Fruit fly (Drosophila melanogaster) whole organism, embryonic: ENCODE data around the gene srl.

Source experiments
- Bteb2 ChIP-seq: fragments of 200-800 bp; sonication (Bioruptor generic); optimal IDR thresholded peaks from 2 replicates; lab custom pipeline; 2016; ENCODE audit warnings: missing biosample characterization, missing genetic modification characterization
- CG10274 ChIP-seq: fragments of 200-800 bp; sonication (Bioruptor generic); optimal IDR thresholded peaks from 3 replicates; lab custom pipeline; 2017; ENCODE audit warnings: missing biosample characterization, mild to moderate bottlenecking, missing genetic modification characterization
- CG11247 ChIP-seq: fragments of 200-800 bp; sonication (Bioruptor generic); IDR thresholded peaks from 2 replicates; pipeline ENCODE4 v1.3.6; 2022; ENCODE audit warnings: missing biosample characterization, missing genetic modification characterization
- CG11456 ChIP-seq: fragments of 200-800 bp; sonication (Bioruptor generic); IDR thresholded peaks from 3 replicates; pipeline ENCODE4 v1.3.6; 2022; ENCODE audit warnings: missing biosample characterization, missing genetic modification characterization
- CG14860 ChIP-seq: fragments of 200-800 bp; sonication (Bioruptor generic); IDR thresholded peaks from 3 replicates; pipeline ENCODE4 v1.3.6; 2022; ENCODE audit warnings: missing biosample characterization, missing genetic modification characterization; ENCODE audit not compliant: partially characterized antibody
- CG2116 ChIP-seq: fragments of 200-800 bp; sonication (Bioruptor generic); optimal IDR thresholded peaks from 3 replicates; lab custom pipeline; 2018; ENCODE audit warnings: missing biosample characterization, mild to moderate bottlenecking, missing genetic modification characterization
- CG32767 ChIP-seq: fragments of 200-800 bp; sonication (Bioruptor generic); IDR thresholded peaks from 2 replicates; pipeline ENCODE4 v1.3.6; 2022; ENCODE audit warnings: missing biosample characterization, missing genetic modification characterization
- CG3838 ChIP-seq: fragments of 200-800 bp; sonication (Bioruptor generic); optimal IDR thresholded peaks from 3 replicates; lab custom pipeline; 2016; ENCODE audit warnings: missing biosample characterization, missing genetic modification characterization
- CG3995 ChIP-seq: fragments of 200-800 bp; sonication (Bioruptor generic); optimal IDR thresholded peaks from 3 replicates; lab custom pipeline; 2016; ENCODE audit warnings: missing biosample characterization, missing genetic modification characterization
- CG7556 ChIP-seq: fragments of 200-800 bp; sonication (Bioruptor generic); optimal IDR thresholded peaks from 2 replicates; lab custom pipeline; 2017; ENCODE audit warnings: missing biosample characterization, mild to moderate bottlenecking, missing genetic modification characterization
- CG7928 ChIP-seq: fragments of 200-800 bp; sonication (Bioruptor generic); optimal IDR thresholded peaks from 2 replicates; lab custom pipeline; 2017; ENCODE audit warnings: missing biosample characterization, mild to moderate bottlenecking, missing genetic modification characterization
- CG9727 ChIP-seq: fragments of 200-800 bp; sonication (Bioruptor generic); optimal IDR thresholded peaks from 3 replicates; lab custom pipeline; 2017; ENCODE audit warnings: missing biosample characterization, mild to moderate bottlenecking, missing genetic modification characterization
- E2f1 ChIP-seq: fragments of 200-800 bp; sonication (Bioruptor generic); IDR thresholded peaks from 2 replicates; pipeline ENCODE4 v1.3.6; 2022; ENCODE audit warnings: missing biosample characterization, missing genetic modification characterization
- GATAe ChIP-seq: fragments of 200-800 bp; sonication (Bioruptor generic); conservative IDR thresholded peaks from 2 replicates; pipeline ENCODE4 v1.3.6; 2022; ENCODE audit warnings: missing biosample characterization, missing genetic modification characterization
- Hsf ChIP-seq: fragments of 200-800 bp; sonication (Bioruptor generic); optimal IDR thresholded peaks from 3 replicates; lab custom pipeline; 2016; ENCODE audit warnings: missing biosample characterization, missing genetic modification characterization
- Lpt ChIP-seq: fragments of >200 bp; optimal IDR thresholded peaks from 2 replicates; lab custom pipeline; 2018; ENCODE audit warnings: missing biosample characterization, missing genetic modification characterization
- MBD-R2 ChIP-seq: fragments of 200-800 bp; sonication (Bioruptor generic); IDR thresholded peaks from 2 replicates; pipeline ENCODE4 v1.3.6; 2022; ENCODE audit warnings: missing biosample characterization, missing genetic modification characterization
- Opbp ChIP-seq: fragments of 200-800 bp; sonication (Bioruptor generic); IDR thresholded peaks from 3 replicates; pipeline ENCODE4 v1.3.6; 2022; ENCODE audit warnings: missing biosample characterization, missing genetic modification characterization; ENCODE audit not compliant: partially characterized antibody
- Xrp1 ChIP-seq: fragments of 200-800 bp; sonication (Bioruptor generic); IDR thresholded peaks from 2 replicates; pipeline ENCODE4 v1.3.6; 2022; ENCODE audit warnings: missing biosample characterization, missing genetic modification characterization
- ab ChIP-seq: fragments of 200-800 bp; sonication (Bioruptor generic); optimal IDR thresholded peaks from 2 replicates; lab custom pipeline; 2016; ENCODE audit warnings: missing biosample characterization, missing genetic modification characterization
- ac ChIP-seq: fragments of 200-800 bp; sonication (Bioruptor generic); optimal IDR thresholded peaks from 3 replicates; lab custom pipeline; 2017; ENCODE audit warnings: missing biosample characterization, mild to moderate bottlenecking, missing genetic modification characterization
- az2 ChIP-seq: fragments of 200-800 bp; sonication (Bioruptor generic); optimal IDR thresholded peaks from 3 replicates; lab custom pipeline; 2016; ENCODE audit warnings: missing biosample characterization, missing genetic modification characterization
- bbx ChIP-seq: fragments of 200-800 bp; sonication (Bioruptor generic); IDR thresholded peaks from 2 replicates; pipeline ENCODE4 v1.3.6; 2022; ENCODE audit warnings: missing biosample characterization, missing genetic modification characterization; ENCODE audit not compliant: partially characterized antibody
- cad ChIP-seq: fragments of >200 bp; optimal IDR thresholded peaks from 2 replicates; lab custom pipeline; 2017; ENCODE audit warnings: missing biosample characterization, missing genetic modification characterization
- caup ChIP-seq: fragments of 200-800 bp; sonication (Bioruptor generic); optimal IDR thresholded peaks from 3 replicates; lab custom pipeline; 2017; ENCODE audit warnings: missing biosample characterization, mild to moderate bottlenecking, missing genetic modification characterization, moderate library complexity; ENCODE audit not compliant: severe bottlenecking
- chm ChIP-seq: fragments of 200-800 bp; sonication (Bioruptor generic); IDR thresholded peaks from 2 replicates; pipeline ENCODE4 v1.3.6; 2022; ENCODE audit warnings: missing biosample characterization, missing genetic modification characterization
- disco-r ChIP-seq: fragments of 200-800 bp; sonication (Bioruptor generic); optimal IDR thresholded peaks from 2 replicates; lab custom pipeline; 2016; ENCODE audit warnings: missing biosample characterization, missing genetic modification characterization
- ftz-f1 ChIP-seq: fragments of 200-800 bp; sonication (Bioruptor generic); optimal IDR thresholded peaks from 2 replicates; lab custom pipeline; 2016; ENCODE audit warnings: missing biosample characterization, missing genetic modification characterization
- hbn ChIP-seq: fragments of 200-800 bp; sonication (Bioruptor generic); IDR thresholded peaks from 2 replicates; pipeline ENCODE4 v1.3.6; 2022; ENCODE audit warnings: missing biosample characterization, missing genetic modification characterization; ENCODE audit not compliant: partially characterized antibody
- kni ChIP-seq: fragments of 200-800 bp; sonication (Bioruptor generic); optimal IDR thresholded peaks from 3 replicates; lab custom pipeline; 2017; ENCODE audit warnings: mild to moderate bottlenecking, missing biosample characterization, missing genetic modification reagents, missing genetic modification characterization
- lbe ChIP-seq: fragments of 200-800 bp; sonication (Bioruptor generic); optimal IDR thresholded peaks from 2 replicates; lab custom pipeline; 2016; ENCODE audit warnings: missing biosample characterization, mild to moderate bottlenecking, missing genetic modification characterization
- lilli ChIP-seq: fragments of 200-800 bp; sonication (Bioruptor generic); optimal IDR thresholded peaks from 3 replicates; lab custom pipeline; 2016; ENCODE audit warnings: missing biosample characterization, missing genetic modification characterization
- mam ChIP-seq: fragments of 200-800 bp; sonication (Bioruptor generic); optimal IDR thresholded peaks from 3 replicates; lab custom pipeline; 2016; ENCODE audit warnings: missing biosample characterization, missing genetic modification characterization
- mld ChIP-seq: fragments of 200-800 bp; sonication (Bioruptor generic); IDR thresholded peaks from 3 replicates; pipeline ENCODE4 v1.3.6; 2022; ENCODE audit warnings: missing biosample characterization, missing genetic modification characterization; ENCODE audit not compliant: partially characterized antibody
- row ChIP-seq: fragments of 200-800 bp; sonication (Bioruptor generic); IDR thresholded peaks from 3 replicates; pipeline ENCODE4 v1.3.6; 2022; ENCODE audit warnings: missing biosample characterization, missing genetic modification characterization
- sc ChIP-seq, 3 experiments: fragments of >200 bp in 2 of 3; fragments of 200-800 bp in 1 of 3; sonication (Bioruptor generic) in 1 of 3; optimal IDR thresholded peaks; 2 replicates in 2 of 3; 3 replicates in 1 of 3; lab custom pipeline; 2017; ENCODE audit warnings: mild to moderate bottlenecking in 1 of 3, missing biosample characterization in 1 of 3, missing genetic modification characterization in 1 of 3, missing genetic modification reagents in 1 of 3
- sima ChIP-seq: fragments of 200-800 bp; sonication (Bioruptor generic); optimal IDR thresholded peaks from 2 replicates; lab custom pipeline; 2016; ENCODE audit warnings: missing biosample characterization, missing genetic modification characterization
- tna ChIP-seq: fragments of 200-800 bp; sonication (Bioruptor generic); IDR thresholded peaks from 2 replicates; pipeline ENCODE4 v1.3.6; 2022; ENCODE audit warnings: missing biosample characterization, missing genetic modification characterization; ENCODE audit not compliant: partially characterized antibody
- tx ChIP-seq: fragments of 200-800 bp; sonication (Bioruptor generic); optimal IDR thresholded peaks from 2 replicates; lab custom pipeline; 2016; ENCODE audit warnings: missing biosample characterization, missing genetic modification characterization
- wor ChIP-seq: fragments of 200-800 bp; sonication (Bioruptor generic); IDR thresholded peaks from 2 replicates; pipeline ENCODE4 v1.3.6; 2022; ENCODE audit warnings: missing biosample characterization, missing genetic modification characterization
- zen ChIP-seq: fragments of 200-800 bp; sonication (Bioruptor generic); optimal IDR thresholded peaks from 3 replicates; lab custom pipeline; 2018; ENCODE audit warnings: missing biosample characterization, mild to moderate bottlenecking, missing genetic modification characterization, moderate library complexity

srl gene

dm6 chr3R:4445083-4445482 lies 15.9 kb upstream of the srl start (continued):
- TF ChIP-seq E2f1 (GFP tag; lab: Robert Waterston, UW) (no peak), lilli (no peak), CG3838 (no peak), MBD-R2 (GFP tag; lab: Robert Waterston, UW) (no peak), mld (GFP tag; lab: Robert Waterston, UW) (0 out of 3 replicates have a peak, but pooled peaks have one; percentile 42), Bteb2 (GFP tag; lab: Kevin White, UChicago) (no peak), CG11456 (GFP tag; lab: Robert Waterston, UW) (no peak), bbx (GFP tag; lab: Robert Waterston, UW) (peak; percentile 51; the same call in 1 of the 2 replicates), mam (GFP tag; lab: Kevin White, UChicago) (no peak), row (GFP tag; lab: Robert Waterston, UW) (no peak), CG11247 (no peak), az2 (GFP tag; lab: Kevin White, UChicago) (no peak), CG7556 (GFP tag; lab: Kevin White, UChicago) (no peak), Lpt (GFP tag; lab: Kevin White, UChicago) (no peak), kni (GFP tag; lab: Kevin White, UChicago) (no peak), ac (GFP tag; lab: Kevin White, UChicago) (no peak), CG14860 (peak; percentile 37; the same call in 1 of the 3 replicates), tna (GFP tag; lab: Robert Waterston, UW) (peak; percentile 69), ab (GFP tag; lab: Kevin White, UChicago) (no peak), ftz-f1 (GFP tag; lab: Kevin White, UChicago) (no peak), GATAe (GFP tag; lab: Robert Waterston, UW) (0 out of 2 replicates have a peak, but pooled peaks have one; percentile 36), chm (no peak), Opbp (no peak), CG32767 (GFP tag; lab: Robert Waterston, UW) (no peak), CG3995 (GFP tag; lab: Kevin White, UChicago) (no peak), zen (tag; lab: Kevin White, UChicago) (no peak), CG2116 (GFP tag; lab: Kevin White, UChicago) (no peak), tx (GFP tag; lab: Kevin White, UChicago) (no peak), sima (no peak)

- TF ChIP-seq wor (GFP tag; lab: Robert Waterston, UW) (no peak), lbe (GFP tag; lab: Kevin White, UChicago) (no peak), sima (no peak), CG10274 (no peak), CG9727 (no peak), Hsf (no peak), caup (GFP tag; lab: Kevin White, UChicago) (no peak), sc (optimal IDR thresholded peaks at IDR 0.05; lab: Kevin White, UChicago) (no peak), sc (GFP tag; optimal IDR thresholded peaks at IDR 0.05; lab: Kevin White, UChicago) (no peak), hbn (GFP tag; lab: Robert Waterston, UW) (no peak), cad (GFP tag; lab: Kevin White, UChicago) (no peak), Xrp1 (GFP tag; lab: Robert Waterston, UW) (no peak), disco-r (GFP tag; lab: Kevin White, UChicago) (no peak), CG7928 (GFP tag; lab: Kevin White, UChicago) (no peak)
Observed at dm6 chr3R:4437817-4438216, 8.7 kb upstream of the srl start.
